Worm (Caenorhabditis elegans) whole organism, late embryonic: ENCODE data around the gene srz-1.
A peak's percentile ranks its signal among the peaks of the same experiment; 100 is the strongest.

ENCODE experiments used
- F13H6.1 ChIP-seq: sonication (generic microtip); optimal IDR thresholded peaks from 2 replicates; lab custom pipeline; 2016; ENCODE audit warnings: missing genetic modification characterization, missing compliant biosample characterization
- K02D7.2 ChIP-seq: sonication (generic microtip); optimal IDR thresholded peaks from 2 replicates; lab custom pipeline; 2017; ENCODE audit warnings: mild to moderate bottlenecking, missing genetic modification characterization, missing compliant biosample characterization
- Y22D7AL.16 ChIP-seq: sonication (generic microtip); optimal IDR thresholded peaks from 2 replicates; lab custom pipeline; 2016; ENCODE audit warnings: missing genetic modification characterization, missing compliant biosample characterization
- ahr-1 ChIP-seq: sonication (generic microtip); optimal IDR thresholded peaks from 2 replicates; lab custom pipeline; 2016; ENCODE audit warnings: missing genetic modification characterization, missing compliant biosample characterization
- ama-1 ChIP-seq: fragments of 150-350 bp; optimal IDR thresholded peaks from 2 replicates; lab custom pipeline; 2014
- ceh-14 ChIP-seq: sonication (generic microtip); optimal IDR thresholded peaks from 2 replicates; lab custom pipeline; 2016; ENCODE audit warnings: missing genotype, missing genetic modification characterization, missing compliant biosample characterization
- ceh-18 ChIP-seq: sonication (generic microtip); optimal IDR thresholded peaks from 2 replicates; lab custom pipeline; 2016; ENCODE audit warnings: missing genetic modification characterization, missing compliant biosample characterization
- ceh-2 ChIP-seq: sonication (generic microtip); optimal IDR thresholded peaks from 2 replicates; lab custom pipeline; 2016; ENCODE audit warnings: missing genotype, missing genetic modification characterization, missing compliant biosample characterization
- ceh-22 ChIP-seq: sonication (generic microtip); optimal IDR thresholded peaks from 2 replicates; lab custom pipeline; 2017; ENCODE audit warnings: missing biosample characterization, missing genetic modification characterization
- ceh-34 ChIP-seq: sonication (generic microtip); optimal IDR thresholded peaks from 2 replicates; lab custom pipeline; 2016; ENCODE audit warnings: mild to moderate bottlenecking, missing genetic modification characterization, missing compliant biosample characterization
- ceh-45 ChIP-seq: fragments of 200-800 bp; sonication (Bioruptor generic); IDR thresholded peaks from 2 replicates; pipeline ENCODE4 v1.3.6; 2022; ENCODE audit warnings: missing genetic modification reagents, missing genetic modification characterization, missing compliant biosample characterization
- ceh-48 ChIP-seq: sonication (generic microtip); optimal IDR thresholded peaks from 2 replicates; lab custom pipeline; 2016; ENCODE audit warnings: missing genetic modification characterization, inconsistent platforms, missing compliant biosample characterization
- ceh-6 ChIP-seq: fragments of 200-800 bp; sonication (Bioruptor generic); optimal IDR thresholded peaks from 2 replicates; lab custom pipeline; 2018; ENCODE audit warnings: mild to moderate bottlenecking, missing genetic modification characterization, missing compliant biosample characterization
- ceh-9 ChIP-seq: sonication (generic microtip); optimal IDR thresholded peaks from 2 replicates; lab custom pipeline; 2016; ENCODE audit warnings: mild to moderate bottlenecking, missing genetic modification characterization, inconsistent platforms, missing compliant biosample characterization
- che-1 ChIP-seq: sonication (generic microtip); optimal IDR thresholded peaks from 2 replicates; lab custom pipeline; 2016; ENCODE audit warnings: mild to moderate bottlenecking, missing genetic modification characterization, missing compliant biosample characterization
- dmd-4 ChIP-seq: sonication (generic microtip); optimal IDR thresholded peaks from 2 replicates; lab custom pipeline; 2016; ENCODE audit warnings: borderline replicate concordance, missing genetic modification characterization, missing compliant biosample characterization
- elt-2 ChIP-seq: sonication (generic microtip); optimal IDR thresholded peaks from 2 replicates; lab custom pipeline; 2016; ENCODE audit warnings: missing genetic modification reagents, missing genetic modification characterization, missing compliant biosample characterization
- ets-4 ChIP-seq: sonication (generic microtip); optimal IDR thresholded peaks from 2 replicates; lab custom pipeline; 2016; ENCODE audit warnings: missing genetic modification characterization, missing compliant biosample characterization
- fkh-10 ChIP-seq: fragments of 150-350 bp; optimal IDR thresholded peaks from 2 replicates; lab custom pipeline; 2014; ENCODE audit warnings: missing biosample characterization, missing genetic modification reagents, missing genetic modification characterization
- hlh-13 ChIP-seq: fragments of 200-800 bp; sonication (Bioruptor generic); optimal IDR thresholded peaks from 2 replicates; lab custom pipeline; 2018; ENCODE audit warnings: mild to moderate bottlenecking, missing genetic modification characterization, missing compliant biosample characterization
- hlh-30 ChIP-seq: sonication (generic microtip); optimal IDR thresholded peaks from 2 replicates; lab custom pipeline; 2017; ENCODE audit warnings: antibody characterized with exemption, missing genetic modification characterization, missing compliant biosample characterization; ENCODE audit not compliant: insufficient read depth
- hlh-8 ChIP-seq: sonication (generic microtip); optimal IDR thresholded peaks from 2 replicates; lab custom pipeline; 2016; ENCODE audit warnings: missing genotype, missing genetic modification characterization, missing compliant biosample characterization
- lim-6 ChIP-seq: sonication (generic microtip); optimal IDR thresholded peaks from 2 replicates; lab custom pipeline; 2016; ENCODE audit warnings: missing genetic modification characterization, missing compliant biosample characterization
- lin-11 ChIP-seq: fragments of 200-800 bp; sonication (Bioruptor generic); optimal IDR thresholded peaks from 2 replicates; lab custom pipeline; 2018; ENCODE audit warnings: mild to moderate bottlenecking, missing genetic modification characterization, missing compliant biosample characterization
- mec-3 ChIP-seq: sonication (generic microtip); optimal IDR thresholded peaks from 2 replicates; lab custom pipeline; 2016; ENCODE audit warnings: borderline replicate concordance, missing genetic modification characterization, missing compliant biosample characterization
- nfya-1 ChIP-seq: sonication (generic microtip); optimal IDR thresholded peaks from 2 replicates; lab custom pipeline; 2017; ENCODE audit warnings: missing genetic modification characterization, mild to moderate bottlenecking, missing compliant biosample characterization, antibody characterized with exemption, moderate library complexity
- odd-2 ChIP-seq: sonication (generic microtip); optimal IDR thresholded peaks from 2 replicates; lab custom pipeline; 2017; ENCODE audit warnings: antibody characterized with exemption, mild to moderate bottlenecking, missing genetic modification characterization, missing compliant biosample characterization
- pat-9 ChIP-seq: fragments of 200-800 bp; sonication (Bioruptor generic); optimal IDR thresholded peaks from 2 replicates; lab custom pipeline; 2018; ENCODE audit warnings: mild to moderate bottlenecking, missing genetic modification characterization, moderate library complexity, missing compliant biosample characterization
- pax-1 ChIP-seq: fragments of 150-350 bp; optimal IDR thresholded peaks from 2 replicates; lab custom pipeline; 2014; ENCODE audit warnings: missing biosample characterization, missing genetic modification characterization
- pha-4 ChIP-seq: fragments of 150-350 bp; optimal IDR thresholded peaks from 2 replicates; lab custom pipeline; 2018; ENCODE audit warnings: missing biosample characterization, missing genetic modification reagents, missing genetic modification characterization
- pqm-1 ChIP-seq: sonication (generic microtip); optimal IDR thresholded peaks from 2 replicates; lab custom pipeline; 2016; ENCODE audit warnings: missing genetic modification characterization, missing compliant biosample characterization
- rnt-1 ChIP-seq: sonication (generic microtip); optimal IDR thresholded peaks from 2 replicates; lab custom pipeline; 2016; ENCODE audit warnings: missing genetic modification characterization, missing compliant biosample characterization
- sdc-2 ChIP-seq: sonication (generic microtip); optimal IDR thresholded peaks from 2 replicates; lab custom pipeline; 2016; ENCODE audit warnings: missing genotype, missing genetic modification characterization, missing compliant biosample characterization
- sox-4 ChIP-seq: sonication (generic microtip); optimal IDR thresholded peaks from 2 replicates; lab custom pipeline; 2017; ENCODE audit warnings: mild to moderate bottlenecking, missing genetic modification characterization, inconsistent platforms, missing compliant biosample characterization
- syd-9 ChIP-seq: sonication (generic microtip); optimal IDR thresholded peaks from 2 replicates; lab custom pipeline; 2016; ENCODE audit warnings: mild to moderate bottlenecking, missing genetic modification characterization, moderate library complexity, missing compliant biosample characterization
- tbx-2 ChIP-seq: sonication (generic microtip); optimal IDR thresholded peaks from 2 replicates; lab custom pipeline; 2016; ENCODE audit warnings: missing genetic modification characterization, missing compliant biosample characterization
- unc-3 ChIP-seq, 2 experiments: fragments of 200-800 bp in 1 of 2; sonication (Bioruptor generic) in 1 of 2; sonication (generic microtip) in 1 of 2; conservative IDR thresholded peaks in 1 of 2; optimal IDR thresholded peaks in 1 of 2; 2 replicates each; pipeline versions ENCODE4 v1.3.6 to Lab custom; 2016 to 2022; ENCODE audit warnings: missing compliant biosample characterization in 2 of 2, missing genetic modification characterization in 2 of 2, missing genetic modification reagents in 1 of 2
- unc-55 ChIP-seq: sonication (generic microtip); optimal IDR thresholded peaks from 2 replicates; lab custom pipeline; 2017; ENCODE audit warnings: missing biosample characterization, missing genetic modification reagents, missing genetic modification characterization
- unc-86 ChIP-seq: sonication (generic microtip); optimal IDR thresholded peaks from 2 replicates; lab custom pipeline; 2016; ENCODE audit warnings: missing genetic modification characterization, missing compliant biosample characterization
- zip-5 ChIP-seq: sonication (generic microtip); optimal IDR thresholded peaks from 2 replicates; lab custom pipeline; 2016; ENCODE audit warnings: missing genetic modification characterization, missing compliant biosample characterization

The srz-1 gene

DNA sequence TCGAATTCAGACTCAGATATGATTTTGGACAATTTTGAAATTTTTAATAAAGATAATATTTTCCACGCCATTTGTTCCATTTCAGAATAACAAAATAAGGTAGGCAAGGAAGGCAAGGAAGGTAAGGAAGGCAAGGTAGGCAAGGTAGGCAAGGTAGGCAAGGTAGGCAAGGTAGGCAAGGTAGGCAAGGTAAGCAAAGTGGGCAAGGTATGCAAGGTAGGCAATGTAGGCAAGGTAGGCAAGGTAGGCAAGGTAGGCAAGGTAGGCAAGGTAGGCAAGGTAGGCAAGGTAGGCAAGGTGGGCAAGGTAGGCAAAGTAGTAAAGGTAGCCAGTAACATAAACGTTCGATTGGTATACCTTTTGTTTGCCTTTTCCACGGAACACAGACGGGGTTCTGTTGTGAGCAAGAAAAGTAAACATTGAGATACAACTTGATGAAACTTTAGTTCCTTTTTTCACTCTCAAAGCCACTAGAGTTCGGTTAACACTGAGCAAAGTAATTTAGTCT is 24.2 kb downstream of the srz-1 start, which contains the start of gene Y70C5C.1 (continued):
- TF ChIP-seq ceh-9 (no peak), ceh-22 (tag; lab: Kevin White, UChicago) (no peak), dmd-4 (tag; lab: Kevin White, UChicago) (no peak), unc-86 (no peak), pat-9 (tag; lab: Kevin White, UChicago) (no peak), zip-5 (no peak), K02D7.2 (peak; percentile 32), sox-4 (no peak), ama-1 (lab: Kevin White, UChicago) (no peak), mec-3 (no peak), ceh-6 (GFP tag; lab: Kevin White, UChicago) (peak; percentile 5), sdc-2 (tag; lab: Kevin White, UChicago) (no peak), ets-4 (tag; lab: Kevin White, UChicago) (no peak)

DNA sequence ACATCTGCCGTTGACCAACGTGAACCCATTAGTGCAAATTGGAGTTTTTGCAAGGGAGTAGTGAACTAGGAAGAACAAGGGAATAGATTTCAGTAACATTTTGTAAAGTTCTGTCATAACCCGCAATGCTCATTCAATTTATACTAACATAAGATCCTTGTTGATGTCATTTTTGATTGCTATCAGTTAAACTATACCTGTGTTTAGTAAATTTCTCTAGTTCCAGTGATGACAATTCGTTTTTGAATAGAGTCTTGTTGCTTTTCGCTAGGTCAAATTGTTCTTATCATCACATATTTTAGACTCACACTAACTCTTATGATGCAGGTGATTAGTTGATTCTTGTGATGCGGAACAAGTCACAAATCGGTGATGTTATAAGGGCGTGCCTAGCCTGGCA is 30.9 kb downstream of the srz-1 start, which contains the start of gene clec-9:
Gene clec-9 (minus strand): TSS at position 101 of the 400 bp plus-strand sequence.
- TF ChIP-seq syd-9 (tag; lab: Kevin White, UChicago) (no peak), hlh-30 (tag; lab: Kevin White, UChicago) (no peak), che-1 (no peak), nfya-1 (tag; lab: Kevin White, UChicago) (no peak), hlh-13 (GFP tag; lab: Kevin White, UChicago) (no peak), sox-4 (no peak), unc-86 (no peak), lim-6 (tag; lab: Kevin White, UChicago) (no peak), F13H6.1 (tag; lab: Kevin White, UChicago) (no peak), pqm-1 (tag; lab: Kevin White, UChicago) (no peak), fkh-10 (GFP tag; lab: Kevin White, UChicago) (no peak), lin-11 (tag; lab: Kevin White, UChicago) (no peak), Y22D7AL.16 (tag; lab: Kevin White, UChicago) (no peak)

DNA sequence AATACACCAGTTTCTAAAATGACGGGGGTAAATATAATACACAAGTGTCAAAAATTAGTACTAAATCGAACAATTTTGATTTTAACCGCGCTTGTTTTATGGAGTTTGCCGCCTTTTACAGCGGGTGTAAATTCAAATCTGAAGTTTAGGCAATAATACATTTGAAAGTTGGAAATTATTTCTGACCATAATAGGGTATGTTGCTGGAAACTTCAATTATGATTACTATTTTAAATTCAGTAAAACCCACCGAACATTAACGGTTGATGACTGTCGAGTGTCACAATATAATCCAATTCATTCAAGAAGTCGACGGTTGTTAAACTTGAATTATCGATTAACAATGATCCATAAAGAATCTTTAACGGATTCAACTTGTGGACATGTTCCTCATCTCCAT is 38.1 kb downstream of the srz-1 start:
- no peak for TF ChIP-seq unc-55 (GFP tag; lab: Kevin White, UChicago)
- no peak for TF ChIP-seq ceh-45 (GFP tag; lab: Robert Waterston, UW)
- TF ChIP-seq nfya-1 (tag; lab: Kevin White, UChicago): no peak
- TF ChIP-seq rnt-1 (tag; lab: Kevin White, UChicago): no peak
- no peak for TF ChIP-seq ceh-9
- TF ChIP-seq lim-6 (tag; lab: Kevin White, UChicago): no peak
- TF ChIP-seq mec-3: no peak
- TF ChIP-seq pax-1 (tag; lab: Kevin White, UChicago): no peak
- no peak for TF ChIP-seq fkh-10 (GFP tag; lab: Kevin White, UChicago)
- TF ChIP-seq hlh-13 (GFP tag; lab: Kevin White, UChicago): no peak

DNA sequence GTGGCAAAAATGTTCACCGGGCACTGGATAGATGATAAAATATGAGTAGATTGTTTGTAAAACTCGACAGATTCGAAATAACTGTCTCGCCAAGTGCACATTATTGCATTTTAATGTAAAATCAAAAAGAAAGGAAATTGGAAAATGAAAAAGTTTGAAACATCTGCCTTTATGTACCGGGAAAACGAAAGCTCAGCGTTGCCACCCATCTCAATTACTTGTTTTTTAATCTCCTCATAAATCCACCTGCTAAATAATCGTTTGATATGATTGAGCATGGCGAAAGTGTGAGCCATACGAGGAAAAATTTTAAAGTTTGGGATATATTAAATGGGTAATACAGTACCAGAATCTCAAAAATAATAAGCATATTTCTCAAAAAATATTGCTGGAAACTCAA is 40.9 kb downstream of the srz-1 start, which contains the start of gene srh-137:
Gene srh-137 (minus strand): TSS at position 101 of the 400 bp plus-strand sequence.
- no peak for TF ChIP-seq ceh-18 (tag; lab: Kevin White, UChicago)
- TF ChIP-seq K02D7.2: no peak
- TF ChIP-seq, all 69 proteins: peak for 0

DNA sequence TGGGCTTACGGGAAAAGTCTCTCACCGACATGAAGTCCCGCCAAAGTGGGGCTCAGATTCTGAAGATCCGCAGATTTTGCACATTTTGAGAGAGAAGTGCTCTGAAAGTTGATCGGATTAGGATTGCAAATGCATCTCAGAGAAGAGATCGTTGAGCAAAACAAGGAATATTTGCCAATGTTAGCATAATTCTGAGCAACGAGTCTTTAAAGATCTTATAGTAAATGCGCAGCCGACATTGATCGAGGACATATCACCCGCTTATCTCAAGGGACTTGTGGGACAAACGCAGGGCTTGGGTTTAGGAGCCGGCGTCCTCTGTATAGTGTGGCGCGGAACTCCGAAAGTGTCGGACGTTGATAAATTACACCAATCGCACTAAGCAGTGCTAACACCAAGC is 48.1 kb downstream of the srz-1 start, which contains the start of gene nhr-112:
Gene nhr-112 (minus strand): TSS at position 101 of the 400 bp plus-strand sequence.
- no peak for TF ChIP-seq odd-2 (tag; lab: Kevin White, UChicago)
- TF ChIP-seq ceh-9: no peak
- no peak for TF ChIP-seq che-1
- no peak for TF ChIP-seq Y22D7AL.16 (tag; lab: Kevin White, UChicago)
- TF ChIP-seq elt-2: no peak
- no peak for TF ChIP-seq ceh-48 (tag; lab: Kevin White, UChicago)
- no peak for TF ChIP-seq ceh-2 (tag; lab: Kevin White, UChicago)
- TF ChIP-seq ceh-34 (tag; lab: Kevin White, UChicago): no peak
- no peak for TF ChIP-seq lim-6 (tag; lab: Kevin White, UChicago)
- no peak for TF ChIP-seq ahr-1 (tag; lab: Kevin White, UChicago)
- TF ChIP-seq mec-3: no peak
- no peak for TF ChIP-seq ama-1 (lab: Kevin White, UChicago)
- TF ChIP-seq sdc-2 (tag; lab: Kevin White, UChicago): no peak
- no peak for TF ChIP-seq hlh-8 (tag; lab: Kevin White, UChicago)
- TF ChIP-seq tbx-2 (tag; lab: Kevin White, UChicago): no peak
- TF ChIP-seq unc-3 (GFP tag; conservative IDR thresholded peaks at IDR 0.05; lab: Robert Waterston, UW): no peak
- no peak for TF ChIP-seq unc-3 (tag; optimal IDR thresholded peaks at IDR 0.05; lab: Kevin White, UChicago)
- no peak for TF ChIP-seq ceh-14 (tag; lab: Kevin White, UChicago)
- TF ChIP-seq ceh-45 (GFP tag; lab: Robert Waterston, UW): no peak
- no peak for TF ChIP-seq nfya-1 (tag; lab: Kevin White, UChicago)
- TF ChIP-seq pha-4: no peak
- TF ChIP-seq, all 69 proteins: peak for 0
